Fruit fly (Drosophila melanogaster) whole organism, wandering third instar larva: ENCODE measurements around the gene CG7772.

ENCODE experiments used
- CG32264 ChIP-seq: fragments of 200-800 bp; sonication (Bioruptor generic); optimal IDR thresholded peaks from 2 replicates; lab custom pipeline; 2016; ENCODE audit warnings: missing biosample characterization, missing genetic modification characterization
- CG9705 ChIP-seq: fragments of 200-800 bp; sonication (Bioruptor generic); optimal IDR thresholded peaks from 2 replicates; lab custom pipeline; 2018; ENCODE audit warnings: missing biosample characterization, mild to moderate bottlenecking, missing genetic modification characterization
- CrebA ChIP-seq: fragments of 200-800 bp; sonication (Bioruptor generic); optimal IDR thresholded peaks from 2 replicates; lab custom pipeline; 2016; ENCODE audit warnings: missing biosample characterization, mild to moderate bottlenecking, missing genetic modification characterization, borderline replicate concordance
- Dfd ChIP-seq: fragments of >200 bp; optimal IDR thresholded peaks from 2 replicates; lab custom pipeline; 2017; ENCODE audit warnings: missing biosample characterization, missing genetic modification characterization
- Dif ChIP-seq: fragments of 200-275, 200-300 bp; sonication (Bioruptor generic); optimal IDR thresholded peaks from 2 replicates; lab custom pipeline; 2018; ENCODE audit warnings: missing biosample characterization, missing genetic modification characterization; ENCODE audit not compliant: partially characterized antibody
- HLH106 ChIP-seq: fragments of 200-800 bp; optimal IDR thresholded peaks from 3 replicates; lab custom pipeline; 2019; ENCODE audit warnings: missing biosample characterization, mild to moderate bottlenecking, missing genetic modification characterization, moderate library complexity
- Hnf4 ChIP-seq: fragments of 200-800 bp; sonication (Bioruptor generic); optimal IDR thresholded peaks from 2 replicates; lab custom pipeline; 2016; ENCODE audit warnings: missing biosample characterization, mild to moderate bottlenecking, missing genetic modification characterization
- Hr78 ChIP-seq: fragments of >200 bp; optimal IDR thresholded peaks from 2 replicates; lab custom pipeline; 2017; ENCODE audit warnings: missing biosample characterization, missing genetic modification characterization
- Hr83 ChIP-seq: fragments of 200-300 bp; sonication (Bioruptor generic); optimal IDR thresholded peaks from 2 replicates; lab custom pipeline; 2016; ENCODE audit warnings: missing biosample characterization, mild to moderate bottlenecking, missing genetic modification characterization, moderate library complexity; ENCODE audit not compliant: poor library complexity, severe bottlenecking
- Jra ChIP-seq: sonication (Bioruptor generic); optimal IDR thresholded peaks from 2 replicates; lab custom pipeline; 2016; ENCODE audit warnings: missing biosample characterization, missing genetic modification characterization
- Mio ChIP-seq: sonication (Bioruptor generic); optimal IDR thresholded peaks from 2 replicates; lab custom pipeline; 2016; ENCODE audit warnings: missing biosample characterization, missing genetic modification characterization
- Myc ChIP-seq: fragments of >200 bp; optimal IDR thresholded peaks from 2 replicates; lab custom pipeline; 2017
- N ChIP-seq: fragments of >200 bp; optimal IDR thresholded peaks from 2 replicates; lab custom pipeline; 2018; ENCODE audit warnings: missing biosample characterization, missing external identifiers, missing genetic modification characterization
- Sp1 ChIP-seq: fragments of 200-800 bp; sonication (Bioruptor generic); optimal IDR thresholded peaks from 3 replicates; lab custom pipeline; 2019; ENCODE audit warnings: missing biosample characterization, mild to moderate bottlenecking, missing genetic modification characterization, moderate library complexity
- Vsx2 ChIP-seq: fragments of 200-300, 225-300 bp; sonication (Bioruptor generic); optimal IDR thresholded peaks from 2 replicates; lab custom pipeline; 2018; ENCODE audit warnings: missing biosample characterization, missing genetic modification characterization; ENCODE audit not compliant: partially characterized antibody
- brk ChIP-seq: fragments of 200-800 bp; sonication (Bioruptor generic); optimal IDR thresholded peaks from 2 replicates; lab custom pipeline; 2016; ENCODE audit warnings: missing biosample characterization, mild to moderate bottlenecking, missing genetic modification characterization
- dl ChIP-seq, 2 experiments: fragments of 175-275, 200-275 bp in 1 of 2; fragments of 200-275 bp in 1 of 2; sonication (Bioruptor generic); optimal IDR thresholded peaks; lab custom pipeline; 2018; ENCODE audit warnings: mild to moderate bottlenecking in 2 of 2, missing biosample characterization in 2 of 2, missing genetic modification characterization in 2 of 2, moderate library complexity in 2 of 2; ENCODE audit not compliant: partially characterized antibody in 2 of 2, insufficient read depth in 1 of 2
- dmrt93B ChIP-seq: fragments of 200-800 bp; sonication (Bioruptor generic); optimal IDR thresholded peaks from 2 replicates; lab custom pipeline; 2018; ENCODE audit warnings: missing biosample characterization, mild to moderate bottlenecking, missing genetic modification characterization
- dsf ChIP-seq: sonication (Bioruptor generic); optimal IDR thresholded peaks from 2 replicates; lab custom pipeline; 2016; ENCODE audit warnings: missing biosample characterization, missing genetic modification characterization, borderline replicate concordance
- ey ChIP-seq: fragments of 200-800 bp; sonication (Bioruptor generic); optimal IDR thresholded peaks from 2 replicates; lab custom pipeline; 2016; ENCODE audit warnings: missing biosample characterization, missing genetic modification characterization
- h ChIP-seq: fragments of 200-800 bp; sonication (Bioruptor generic); optimal IDR thresholded peaks from 3 replicates; lab custom pipeline; 2016; ENCODE audit warnings: missing biosample characterization, mild to moderate bottlenecking, missing genetic modification characterization
- jim ChIP-seq: fragments of 175-275, 200-325 bp; sonication (Bioruptor generic); optimal IDR thresholded peaks from 2 replicates; lab custom pipeline; 2016; ENCODE audit warnings: missing biosample characterization, mild to moderate bottlenecking, missing genetic modification characterization
- lola ChIP-seq: fragments of >200 bp; optimal IDR thresholded peaks from 2 replicates; lab custom pipeline; 2017; ENCODE audit warnings: missing biosample characterization, missing genetic modification characterization
- pan ChIP-seq: fragments of >200 bp; optimal IDR thresholded peaks from 2 replicates; lab custom pipeline; 2017
- psq ChIP-seq: fragments of 200-800 bp; sonication (Bioruptor generic); optimal IDR thresholded peaks from 3 replicates; lab custom pipeline; 2017; ENCODE audit warnings: missing biosample characterization, mild to moderate bottlenecking, missing genetic modification characterization, moderate library complexity
- rgr ChIP-seq: fragments of 200-800 bp; sonication (Bioruptor generic); optimal IDR thresholded peaks from 3 replicates; lab custom pipeline; 2016; ENCODE audit warnings: missing biosample characterization, mild to moderate bottlenecking, missing genetic modification characterization
- sage ChIP-seq: fragments of 200-800 bp; sonication (Bioruptor generic); optimal IDR thresholded peaks from 2 replicates; lab custom pipeline; 2016; ENCODE audit warnings: missing biosample characterization, mild to moderate bottlenecking, missing genetic modification characterization
- sv ChIP-seq: fragments of 200-800 bp; sonication (Bioruptor generic); optimal IDR thresholded peaks from 3 replicates; lab custom pipeline; 2016; ENCODE audit warnings: missing biosample characterization, missing genetic modification characterization
- tai ChIP-seq: sonication (Bioruptor generic); optimal IDR thresholded peaks from 2 replicates; lab custom pipeline; 2016; ENCODE audit warnings: missing biosample characterization, missing genetic modification characterization
- usp ChIP-seq: fragments of >200 bp; optimal IDR thresholded peaks from 2 replicates; lab custom pipeline; 2017; ENCODE audit warnings: missing biosample characterization, missing genetic modification characterization
- woc ChIP-seq: sonication (Bioruptor generic); optimal IDR thresholded peaks from 2 replicates; lab custom pipeline; 2016; ENCODE audit warnings: missing biosample characterization, mild to moderate bottlenecking, missing genetic modification characterization

CG7772 gene

DNA sequence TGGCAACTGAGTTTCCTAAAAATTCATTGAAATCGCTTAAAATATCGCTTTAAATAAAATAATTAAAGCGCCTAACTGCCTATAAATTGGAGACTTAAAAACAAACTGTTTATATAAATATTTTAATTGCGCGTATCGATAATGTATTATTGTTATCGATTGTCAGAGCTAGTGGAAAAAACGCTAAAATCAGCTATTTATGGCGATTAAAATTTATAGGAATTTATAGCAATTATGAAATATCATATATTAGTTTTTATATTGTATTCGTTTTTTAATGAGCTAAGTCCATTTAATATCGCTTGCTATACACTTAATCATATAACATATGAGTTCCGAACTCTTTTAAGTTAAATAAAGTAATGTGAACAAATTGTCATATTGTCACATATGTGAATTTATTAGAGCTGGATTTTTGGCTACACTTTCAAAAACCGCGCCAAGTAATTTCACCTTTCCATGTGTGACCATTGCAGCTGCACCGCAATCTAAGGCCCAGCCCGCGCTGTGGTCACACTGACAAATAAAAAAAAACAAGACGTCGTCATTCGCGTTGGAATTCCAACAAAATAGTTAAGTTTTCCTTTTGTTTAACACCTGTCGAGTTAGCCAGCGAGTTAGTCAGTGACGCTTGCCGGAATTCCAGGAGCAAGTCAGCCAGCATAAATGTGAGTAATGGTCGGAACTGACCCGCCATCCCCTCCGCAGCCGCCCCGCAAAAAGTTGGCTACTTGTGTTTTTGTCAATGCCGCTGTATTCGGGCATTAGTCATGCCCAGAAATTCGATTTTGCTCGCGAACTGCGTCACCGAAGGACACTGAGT lies at the start of gene CG7772, which contains the start of gene Vps4:
Gene CG7772 (minus strand): TSS at position 78 of the 823 bp plus-strand sequence.
Gene Vps4 (plus strand): TSS at position 509 of the 823 bp plus-strand sequence.
- TF ChIP-seq lola (no peak), jim (GFP tag; lab: Kevin White, UChicago) (peak; percentile 47), usp (GFP tag; lab: Kevin White, UChicago) (no peak), CG32264 (GFP tag; lab: Kevin White, UChicago) (no peak), sage (GFP tag; lab: Kevin White, UChicago) (no peak), Myc (peak; percentile 85), rgr (no peak), Sp1 (GFP tag; lab: Kevin White, UChicago) (no peak), Dfd (no peak), HLH106 (tag; lab: Kevin White, UChicago) (no peak), Mio (GFP tag; lab: Kevin White, UChicago) (no peak), Hnf4 (GFP tag; lab: Kevin White, UChicago) (no peak)

DNA sequence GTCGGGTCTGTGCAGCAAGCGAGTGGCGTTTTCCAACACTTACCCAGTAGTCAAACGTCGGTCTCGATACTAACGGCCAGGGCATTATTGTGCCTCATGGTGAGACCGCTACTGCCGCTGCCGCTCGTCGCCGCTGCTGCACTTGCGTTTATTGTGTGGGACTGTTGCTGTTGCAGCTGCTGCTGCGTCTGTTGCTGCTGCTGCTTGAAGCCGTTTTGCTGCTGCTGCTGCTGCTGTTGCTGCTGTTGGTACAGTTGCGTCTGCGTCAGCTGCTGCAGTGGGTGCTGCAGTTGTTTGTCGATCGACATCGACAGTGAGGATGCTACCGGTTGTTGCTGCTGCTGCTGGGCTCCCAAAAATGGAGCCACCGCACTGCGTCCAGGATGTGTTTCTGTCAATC lies 33.6 kb upstream of the CG7772 start:
- TF ChIP-seq jim (GFP tag; lab: Kevin White, UChicago) = no peak
- TF ChIP-seq Dfd = peak; percentile 91

DNA sequence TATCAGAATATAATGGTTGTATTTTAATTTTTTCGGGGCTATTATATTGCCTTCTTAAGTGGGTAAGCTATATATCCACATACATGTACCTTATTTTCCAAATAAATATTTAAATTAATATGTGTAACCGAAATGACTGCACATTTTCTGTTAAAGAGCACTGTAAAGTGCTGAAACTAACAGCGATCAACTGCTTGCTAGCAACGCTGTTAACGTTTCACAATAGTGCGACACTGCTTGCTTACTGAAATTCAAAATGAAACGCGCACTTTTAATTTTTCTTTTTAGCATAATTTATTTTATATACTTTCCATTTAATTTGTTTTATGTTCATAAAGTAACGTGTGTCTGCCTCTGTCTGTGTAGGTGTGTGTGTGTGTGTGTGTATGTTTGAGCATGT lies 17.0 kb upstream of the CG7772 start:
- TF ChIP-seq Mio (GFP tag; lab: Kevin White, UChicago) (no peak), sv (GFP tag; lab: Kevin White, UChicago) (no peak), HLH106 (tag; lab: Kevin White, UChicago) (no peak), Dif (GFP tag; lab: Kevin White, UChicago) (no peak), pan (no peak), dmrt93B (GFP tag; lab: Kevin White, UChicago) (no peak), ey (no peak), woc (GFP tag; lab: Kevin White, UChicago) (no peak), lola (no peak), Vsx2 (GFP tag; lab: Kevin White, UChicago) (no peak), sage (GFP tag; lab: Kevin White, UChicago) (no peak), brk (no peak), Hnf4 (GFP tag; lab: Kevin White, UChicago) (no peak), dsf (GFP tag; lab: Kevin White, UChicago) (no peak), Jra (GFP tag; lab: Kevin White, UChicago) (no peak), CG32264 (GFP tag; lab: Kevin White, UChicago) (no peak), dl (GFP tag; optimal IDR thresholded peaks at IDR 0.05; lab: Kevin White, UChicago; ENCODE audit: insufficient read depth in 1 of 2, partially characterized antibody in 2 of 2) (no peak), Dfd (no peak)
- TF ChIP-seq, all 38 proteins: peak for 0

DNA sequence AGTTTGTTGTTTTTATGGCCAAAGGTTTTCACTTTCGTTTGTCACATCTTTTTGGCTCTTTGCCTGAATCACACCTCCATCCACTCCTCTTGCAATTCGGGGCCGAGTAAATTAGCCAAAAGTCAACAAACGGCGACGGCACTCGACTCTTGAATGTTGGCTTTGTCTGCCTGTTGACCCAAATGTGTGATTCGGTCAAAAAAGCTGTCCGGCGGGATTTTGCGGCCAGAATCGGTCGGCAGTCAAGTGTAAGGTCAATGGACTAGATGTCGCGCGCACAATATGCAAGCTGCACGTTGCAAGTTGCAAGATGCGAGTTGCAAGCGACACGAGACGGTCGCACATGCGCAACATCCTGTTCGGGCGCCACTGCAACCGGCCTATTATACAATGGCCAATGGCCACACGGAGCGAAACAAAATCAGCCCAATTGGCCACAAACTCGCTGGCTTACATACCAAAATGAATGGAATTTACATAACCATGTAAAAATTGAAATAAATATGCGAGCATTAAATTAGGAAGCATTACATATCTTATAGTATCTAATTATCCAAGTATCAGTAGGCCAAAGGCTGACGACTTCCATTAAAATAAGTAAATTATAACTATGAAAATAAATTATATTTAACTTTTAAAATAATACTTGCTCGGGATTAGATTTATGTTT lies 10.6 kb upstream of the CG7772 start:
- peak; percentile 65 for TF ChIP-seq Vsx2 (GFP tag; lab: Kevin White, UChicago)
- TF ChIP-seq Dfd = no peak
- TF ChIP-seq, all 38 proteins: peak for 1

DNA sequence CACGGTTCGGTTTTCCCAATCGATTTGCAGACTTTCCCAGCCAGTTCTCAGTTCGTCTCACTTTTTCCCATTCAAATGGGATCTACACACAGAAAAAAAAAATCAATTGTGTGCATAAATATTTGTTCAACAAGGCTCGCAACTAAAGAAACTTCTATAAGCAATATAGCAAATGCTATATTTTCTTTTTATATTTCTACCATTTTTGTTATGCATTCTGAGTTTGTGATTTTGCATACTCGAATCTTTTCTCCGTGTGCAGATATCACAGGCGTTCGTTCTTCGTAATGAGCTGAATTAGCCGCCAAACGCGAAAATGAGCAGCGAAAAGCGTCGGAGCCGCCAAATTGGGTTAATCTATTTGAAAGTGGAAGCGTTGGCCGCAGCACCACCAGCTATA lies 8.9 kb upstream of the CG7772 start:
- TF ChIP-seq dmrt93B (GFP tag; lab: Kevin White, UChicago) (no peak), pan (no peak), Vsx2 (GFP tag; lab: Kevin White, UChicago) (no peak), Myc (no peak), brk (no peak), lola (no peak), CG9705 (no peak), Hr78 (GFP tag; lab: Kevin White, UChicago) (no peak), dl (GFP tag; optimal IDR thresholded peaks at IDR 0.05; lab: Kevin White, UChicago; ENCODE audit: insufficient read depth in 1 of 2, partially characterized antibody in 2 of 2) (no peak), Jra (GFP tag; lab: Kevin White, UChicago) (no peak), CG32264 (GFP tag; lab: Kevin White, UChicago) (no peak), sv (GFP tag; lab: Kevin White, UChicago) (no peak), psq (GFP tag; lab: Kevin White, UChicago) (no peak), Hr83 (no peak), sage (GFP tag; lab: Kevin White, UChicago) (no peak), tai (GFP tag; lab: Kevin White, UChicago) (no peak), N (GFP tag; lab: Kevin White, UChicago) (no peak), CrebA (no peak), h (GFP tag; lab: Kevin White, UChicago) (no peak), Mio (GFP tag; lab: Kevin White, UChicago) (no peak)
